Worm (Caenorhabditis elegans): ENCODE measurements around the gene pacl-1.

DNA sequence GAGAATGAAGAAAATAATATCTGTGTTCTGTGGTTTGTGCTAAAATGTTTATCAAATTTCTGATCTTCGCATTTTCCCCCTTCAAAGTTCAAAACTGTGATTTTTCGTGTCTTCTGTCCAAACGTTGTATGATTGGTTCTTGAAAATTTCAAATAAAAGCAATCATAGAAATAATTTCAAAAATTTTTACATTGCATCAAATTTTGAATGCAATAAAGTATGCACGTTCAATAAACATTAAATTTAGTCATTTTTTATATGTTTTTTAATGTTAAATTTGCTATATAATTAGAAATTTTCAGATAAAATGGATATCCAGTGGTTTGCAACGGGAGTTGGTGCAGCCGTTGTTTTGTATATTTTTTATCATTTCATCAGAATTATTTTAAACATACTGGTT is 51.2 kb downstream of the pacl-1 start, which contains the start of gene stdh-2:
- TF ChIP-seq nhr-90 (tag; optimal IDR thresholded peaks at IDR 0.05) (no peak), ceh-58 (GFP tag; IDR thresholded peaks at IDR 0.05) (no peak), gei-17 (GFP tag; optimal IDR thresholded peaks at IDR 0.05) (no peak), snpc-4 (GFP tag; optimal IDR thresholded peaks at IDR 0.05) (no peak), snpc-4 (tag; optimal IDR thresholded peaks at IDR 0.05) (no peak), lsl-1 (GFP tag; optimal IDR thresholded peaks at IDR 0.05) (no peak), ama-1 (optimal IDR thresholded peaks at IDR 0.05) (no peak), ama-1 (GFP tag; optimal IDR thresholded peaks at IDR 0.05) (no peak), pha-4 (tag; optimal IDR thresholded peaks at IDR 0.05) (no peak), K12H6.12 (tag; optimal IDR thresholded peaks at IDR 0.05) (no peak), ceh-91 (GFP tag; IDR thresholded peaks at IDR 0.05) (no peak)

All from whole organism, young adult.